Worm (Caenorhabditis elegans) whole organism, L4 larva: Measurements from ENCODE around the gene cyp-32B1.
A peak's percentile ranks its signal among the peaks of the same experiment; 100 is the strongest.

Experiments
- F44E2.7 ChIP-seq: fragments of 200-800 bp; sonication (Bioruptor generic); IDR thresholded peaks from 2 replicates; pipeline ENCODE4 v2.1.2; 2022; ENCODE audit warnings: missing genetic modification characterization, missing compliant biosample characterization
- R02D3.7 ChIP-seq: fragments of 150-350 bp; sonication (generic microtip); optimal IDR thresholded peaks from 3 replicates; lab custom pipeline; 2014; ENCODE audit warnings: missing biosample characterization, missing genetic modification characterization
- T20F7.1 ChIP-seq: fragments of 200-800 bp; sonication (Bioruptor generic); optimal IDR thresholded peaks from 2 replicates; lab custom pipeline; 2018; ENCODE audit warnings: mild to moderate bottlenecking, missing genetic modification characterization, missing compliant biosample characterization
- Y48G9A.11 ChIP-seq: fragments of 200-800 bp; sonication (Bioruptor generic); IDR thresholded peaks from 2 replicates; pipeline ENCODE4 v1.3.6; 2022; ENCODE audit warnings: missing genetic modification reagents, missing genetic modification characterization, missing compliant biosample characterization
- Y5F2A.4 ChIP-seq: fragments of 200-800 bp; sonication (Bioruptor generic); optimal IDR thresholded peaks from 2 replicates; lab custom pipeline; 2018; ENCODE audit warnings: mild to moderate bottlenecking, missing genetic modification characterization, missing compliant biosample characterization
- Y75B8A.6 ChIP-seq: fragments of 200-800 bp; sonication (Bioruptor generic); IDR thresholded peaks from 2 replicates; pipeline ENCODE4 v1.3.6; 2022; ENCODE audit warnings: missing genetic modification reagents, missing genetic modification characterization, missing compliant biosample characterization
- ZK337.2 ChIP-seq: fragments of 200-800 bp; sonication (Bioruptor generic); IDR thresholded peaks from 2 replicates; pipeline ENCODE4 v1.3.6; 2022; ENCODE audit warnings: missing genetic modification reagents, missing genetic modification characterization, missing compliant biosample characterization
- ZK546.5 ChIP-seq, 2 experiments: sonication (generic microtip); optimal IDR thresholded peaks; 2 replicates each; lab custom pipeline; 2017; ENCODE audit warnings: missing biosample characterization in 2 of 2, missing genetic modification characterization in 2 of 2
- attf-4 ChIP-seq: sonication (generic microtip); optimal IDR thresholded peaks from 3 replicates; lab custom pipeline; 2017; ENCODE audit warnings: missing biosample characterization, missing genetic modification characterization
- ceh-20 ChIP-seq: fragments of 200-800 bp; sonication (Bioruptor generic); IDR thresholded peaks from 2 replicates; pipeline ENCODE4 v1.3.6; 2022; ENCODE audit warnings: missing genetic modification reagents, missing genetic modification characterization, missing compliant biosample characterization
- ceh-62 ChIP-seq: sonication (generic microtip); optimal IDR thresholded peaks from 2 replicates; lab custom pipeline; 2017; ENCODE audit warnings: missing biosample characterization, missing genetic modification characterization
- ctbp-1 ChIP-seq: fragments of 200-800 bp; sonication (Bioruptor generic); IDR thresholded peaks from 2 replicates; pipeline ENCODE4 v1.3.6; 2022; ENCODE audit warnings: missing genetic modification reagents, missing genetic modification characterization, missing compliant biosample characterization
- daf-19 ChIP-seq: fragments of 200-800 bp; sonication (Bioruptor generic); conservative IDR thresholded peaks from 2 replicates; pipeline ENCODE4 v1.3.6; 2022; ENCODE audit warnings: missing genetic modification characterization, missing compliant biosample characterization
- dpl-1 ChIP-seq: fragments of 150-350 bp; optimal IDR thresholded peaks from 2 replicates; lab custom pipeline; 2014; ENCODE audit warnings: missing biosample characterization, missing genetic modification reagents, missing genetic modification characterization
- duxl-1 ChIP-seq: sonication (generic microtip); optimal IDR thresholded peaks from 2 replicates; lab custom pipeline; 2016; ENCODE audit warnings: mild to moderate bottlenecking, missing genetic modification characterization, moderate library complexity, missing compliant biosample characterization; ENCODE audit not compliant: poor library complexity
- egl-27 ChIP-seq: sonication (generic microtip); optimal IDR thresholded peaks from 3 replicates; lab custom pipeline; 2017; ENCODE audit warnings: missing biosample characterization, missing genetic modification reagents, missing genetic modification characterization
- egl-43 ChIP-seq: fragments of 200-800 bp; sonication (Bioruptor generic); IDR thresholded peaks from 2 replicates; pipeline ENCODE4 v1.3.6; 2022; ENCODE audit warnings: missing genetic modification reagents, missing genetic modification characterization, missing compliant biosample characterization
- lin-1 ChIP-seq: fragments of 200-800 bp; sonication (Bioruptor generic); IDR thresholded peaks from 2 replicates; pipeline ENCODE4 v1.3.6; 2022; ENCODE audit warnings: missing genetic modification reagents, missing genetic modification characterization, missing compliant biosample characterization
- madf-5 ChIP-seq, 2 experiments: fragments of 200-800 bp; sonication (Bioruptor generic); IDR thresholded peaks; 2 replicates each; pipeline ENCODE4 v1.3.6; 2022; ENCODE audit warnings: missing compliant biosample characterization in 2 of 2, missing genetic modification characterization in 2 of 2
- mdl-1 ChIP-seq, 2 experiments: fragments of 150-350 bp in 1 of 2; sonication (generic microtip) in 1 of 2; optimal IDR thresholded peaks; 2 replicates each; lab custom pipeline; 2014 to 2017; ENCODE audit warnings: missing biosample characterization in 2 of 2, missing genetic modification characterization in 2 of 2
- mdt-29 ChIP-seq: fragments of 200-800 bp; sonication (Bioruptor generic); IDR thresholded peaks from 2 replicates; pipeline ENCODE4 v1.3.6; 2022; ENCODE audit warnings: missing genetic modification reagents, missing genetic modification characterization, missing compliant biosample characterization
- nhr-11 ChIP-seq: fragments of 150-350 bp; optimal IDR thresholded peaks from 2 replicates; lab custom pipeline; 2014; ENCODE audit warnings: missing biosample characterization, missing genetic modification characterization
- nhr-28 ChIP-seq: fragments of 150-350 bp; optimal IDR thresholded peaks from 2 replicates; lab custom pipeline; 2014; ENCODE audit warnings: missing biosample characterization, missing genetic modification characterization
- nhr-41 ChIP-seq: fragments of 200-800 bp; sonication (Bioruptor generic); IDR thresholded peaks from 2 replicates; pipeline ENCODE4 v1.3.6; 2022; ENCODE audit warnings: missing genetic modification reagents, missing genetic modification characterization, missing compliant biosample characterization
- nhr-6 ChIP-seq: fragments of 150-350 bp; optimal IDR thresholded peaks from 2 replicates; lab custom pipeline; 2014; ENCODE audit warnings: missing biosample characterization, missing genetic modification characterization
- nhr-77 ChIP-seq: fragments of 150-350 bp; optimal IDR thresholded peaks from 2 replicates; lab custom pipeline; 2014; ENCODE audit warnings: missing biosample characterization, missing genetic modification characterization
- pha-4 ChIP-seq, 2 experiments: fragments of 150-350 bp in 1 of 2; fragments of 200-800 bp in 1 of 2; sonication (Bioruptor generic) in 1 of 2; IDR thresholded peaks in 1 of 2; optimal IDR thresholded peaks in 1 of 2; 2 replicates each; pipeline versions ENCODE4 v1.3.6 to Lab custom; 2014 to 2022; ENCODE audit warnings: missing genetic modification characterization in 2 of 2, missing genetic modification reagents in 2 of 2, missing biosample characterization in 1 of 2, missing compliant biosample characterization in 1 of 2
- rbr-2 ChIP-seq: sonication (generic microtip); optimal IDR thresholded peaks from 2 replicates; lab custom pipeline; 2016; ENCODE audit warnings: missing genotype, missing genetic modification characterization, missing compliant biosample characterization
- saeg-2 ChIP-seq: fragments of 200-800 bp; sonication (Bioruptor generic); IDR thresholded peaks from 2 replicates; pipeline ENCODE4 v1.3.6; 2022; ENCODE audit warnings: missing genetic modification reagents, missing genetic modification characterization, missing compliant biosample characterization
- sdz-12 ChIP-seq: fragments of 200-800 bp; sonication (Bioruptor generic); optimal IDR thresholded peaks from 2 replicates; lab custom pipeline; 2018; ENCODE audit warnings: mild to moderate bottlenecking, missing genetic modification characterization, missing compliant biosample characterization
- set-16 ChIP-seq: fragments of 200-800 bp; sonication (Bioruptor generic); IDR thresholded peaks from 2 replicates; pipeline ENCODE4 v1.3.6; 2022; ENCODE audit warnings: missing genetic modification reagents, missing genetic modification characterization, missing compliant biosample characterization
- snpc-1.2 ChIP-seq: fragments of 200-800 bp; sonication (Bioruptor generic); IDR thresholded peaks from 2 replicates; pipeline ENCODE4 v1.3.6; 2022; ENCODE audit warnings: missing genetic modification reagents, missing genetic modification characterization, missing compliant biosample characterization
- spr-1 ChIP-seq: sonication (generic microtip); optimal IDR thresholded peaks from 2 replicates; lab custom pipeline; 2016; ENCODE audit warnings: mild to moderate bottlenecking, missing genetic modification characterization, missing compliant biosample characterization
- tra-1 ChIP-seq: fragments of 200-800 bp; sonication (Bioruptor generic); IDR thresholded peaks from 2 replicates; pipeline ENCODE4 v1.3.6; 2022; ENCODE audit warnings: missing genetic modification reagents, missing genetic modification characterization, missing compliant biosample characterization
- unc-130 ChIP-seq: sonication (generic microtip); optimal IDR thresholded peaks from 2 replicates; lab custom pipeline; 2016; ENCODE audit warnings: missing genetic modification reagents, missing genetic modification characterization, missing compliant biosample characterization
- unc-62 ChIP-seq, 3 experiments: fragments of 150-350 bp in 1 of 3; sonication (generic microtip); optimal IDR thresholded peaks in 2 of 3; peaks in 1 of 3; 1 replicate in 1 of 3; 2 replicates in 2 of 3; lab custom pipeline; 2014 to 2017; ENCODE audit warnings: missing biosample characterization in 3 of 3, missing genetic modification characterization in 3 of 3, missing genetic modification reagents in 3 of 3, missing genotype in 1 of 3
- zfp-3 ChIP-seq: fragments of 200-800 bp; sonication (Bioruptor generic); conservative IDR thresholded peaks from 2 replicates; pipeline ENCODE4 v1.3.6; 2022; ENCODE audit warnings: missing genetic modification reagents, missing genetic modification characterization, missing compliant biosample characterization
- zip-2 ChIP-seq: fragments of 150-350 bp; optimal IDR thresholded peaks from 2 replicates; lab custom pipeline; 2014; ENCODE audit warnings: missing biosample characterization, missing genetic modification characterization
- ztf-7 ChIP-seq: fragments of 150-350 bp; optimal IDR thresholded peaks from 2 replicates; lab custom pipeline; 2014; ENCODE audit warnings: missing biosample characterization, missing genetic modification characterization

cyp-32B1 gene

DNA sequence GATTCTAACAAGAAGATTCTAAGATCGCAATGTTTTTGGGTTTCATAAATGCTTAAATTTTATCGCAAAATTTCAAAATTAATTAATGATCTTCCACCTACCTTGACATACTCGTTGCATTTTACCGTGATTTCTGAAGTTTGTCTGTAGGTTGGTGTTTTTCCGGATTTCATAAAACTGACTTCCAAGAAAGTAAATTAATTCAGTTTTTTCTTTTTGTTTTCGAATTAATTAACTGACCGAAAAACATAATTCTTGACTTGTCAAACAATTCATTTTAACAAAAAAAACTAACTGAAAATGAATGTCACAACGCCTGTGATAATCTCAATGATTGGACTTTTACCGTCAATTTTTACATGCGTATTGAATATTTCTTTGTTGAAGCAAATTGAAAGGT is 19.5 kb downstream of the cyp-32B1 start, which contains the start of gene srbc-16:
TSS of gene srbc-16 (plus strand) at position 301 of the 400 bp plus-strand sequence.
- TF ChIP-seq mdl-1 (tag; optimal IDR thresholded peaks at IDR 0.05; lab: Kevin White, UChicago) (no peak), ceh-20 (GFP tag; lab: Robert Waterston, UW) (no peak), R02D3.7 (no peak), madf-5 (GFP tag; IDR thresholded peaks at IDR 0.05; lab: Robert Waterston, UW) (no peak), pha-4 (GFP tag; IDR thresholded peaks at IDR 0.05; lab: Robert Waterston, UW) (no peak), pha-4 (tag; optimal IDR thresholded peaks at IDR 0.05; lab: Kevin White, UChicago) (no peak), rbr-2 (tag; lab: Kevin White, UChicago) (no peak), dpl-1 (GFP tag; lab: Kevin White, UChicago) (no peak), egl-27 (tag; lab: Kevin White, UChicago) (no peak), ZK546.5 (tag; optimal IDR thresholded peaks at IDR 0.05; lab: Kevin White, UChicago) (no peak), ZK337.2 (GFP tag; lab: Robert Waterston, UW) (no peak), saeg-2 (no peak), spr-1 (no peak), ztf-7 (tag; lab: Kevin White, UChicago) (no peak), unc-130 (GFP tag; lab: Kevin White, UChicago) (no peak), mdt-29 (GFP tag; lab: Robert Waterston, UW) (no peak), F44E2.7 (GFP tag; lab: Robert Waterston, UW) (no peak), ceh-62 (no peak), tra-1 (GFP tag; lab: Robert Waterston, UW) (no peak), duxl-1 (tag; lab: Kevin White, UChicago) (no peak), snpc-1.2 (GFP tag; lab: Robert Waterston, UW) (no peak)
- TF ChIP-seq, all 104 proteins: peak for 0

DNA sequence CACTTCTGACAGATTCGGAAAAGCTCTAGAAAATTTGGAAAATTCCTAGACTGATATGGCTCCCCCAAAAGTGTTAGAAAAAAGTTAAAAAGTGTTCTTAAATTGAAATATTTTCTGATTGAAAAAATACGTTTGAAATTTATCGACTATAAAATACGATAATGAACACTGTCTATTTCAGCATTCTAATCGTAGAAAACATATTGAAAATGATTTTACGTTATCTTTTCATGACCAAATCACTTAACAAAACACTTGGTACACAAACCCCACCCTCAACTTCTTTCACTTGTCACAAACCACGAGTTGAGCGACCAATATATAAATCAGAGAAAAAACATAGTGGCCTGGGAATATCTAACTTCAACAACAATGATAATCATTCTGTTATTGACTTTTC is 22.0 kb downstream of the cyp-32B1 start, which contains the start of gene cyp-33C1:
TSS of gene cyp-33C1 (plus strand) at position 301 of the 400 bp plus-strand sequence.
- peak; percentile 54 for TF ChIP-seq nhr-28 (tag; lab: Kevin White, UChicago)
- TF ChIP-seq Y75B8A.6 (GFP tag; lab: Robert Waterston, UW): no peak

DNA sequence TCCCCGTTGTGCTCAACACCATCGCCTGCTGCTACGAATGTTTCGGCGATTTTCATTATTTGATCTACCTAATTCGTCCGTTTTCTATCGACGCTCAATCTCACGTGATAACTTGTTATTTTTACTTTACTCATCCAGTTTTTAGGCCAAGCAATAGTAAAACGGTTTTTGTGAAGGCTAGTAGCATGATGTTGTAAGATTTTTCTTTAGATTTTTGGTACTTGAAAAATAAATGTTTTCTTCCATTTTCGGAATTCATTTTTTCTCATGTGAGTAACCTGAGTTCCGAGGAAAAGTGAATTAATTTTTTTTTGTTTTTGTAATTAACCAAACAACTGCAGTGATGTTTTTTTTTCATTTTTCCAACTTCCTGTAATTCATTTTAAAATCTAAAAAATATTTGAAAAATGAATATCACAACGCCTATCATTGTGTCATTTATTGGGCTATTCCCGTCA is 23.9 kb downstream of the cyp-32B1 start, which contains the start of gene srbc-17:
TSS of gene srbc-17 (plus strand) at position 408 of the 458 bp plus-strand sequence.
- peak in 1 of 2 experiments; percentile 94 for TF ChIP-seq unc-62 (GFP tag; optimal IDR thresholded peaks at IDR 0.05 in 1 of 2; lab: Kevin White, UChicago)
- no peak for TF ChIP-seq unc-62 (tag; optimal IDR thresholded peaks at IDR 0.05; lab: Kevin White, UChicago)
- TF ChIP-seq nhr-6 (tag; lab: Kevin White, UChicago): no peak

DNA sequence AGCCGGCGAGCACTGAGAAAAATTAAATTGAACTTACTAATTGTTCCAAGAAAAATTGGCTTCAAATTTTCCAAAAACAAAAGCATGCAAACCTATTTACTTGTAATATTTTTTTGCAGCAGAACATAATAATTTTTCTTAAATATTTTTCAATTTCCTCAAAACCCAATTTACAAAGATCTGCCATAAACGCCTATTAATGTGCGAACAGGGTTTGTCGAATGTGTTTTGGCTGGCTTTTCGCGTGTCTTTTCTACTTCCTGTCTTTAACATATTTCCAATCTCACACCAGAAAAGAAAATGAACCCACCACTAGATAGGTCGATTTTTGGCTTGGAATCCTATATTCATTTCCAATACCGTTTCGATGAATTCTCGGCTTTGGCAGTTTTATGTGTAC is 26.0 kb downstream of the cyp-32B1 start, which contains the start of gene C45H4.18:
TSS of gene C45H4.18 (plus strand) at position 301 of the 400 bp plus-strand sequence.
- TF ChIP-seq nhr-77 (tag; lab: Kevin White, UChicago) (no peak), nhr-41 (GFP tag; lab: Robert Waterston, UW) (no peak), Y5F2A.4 (no peak), egl-43 (GFP tag; lab: Robert Waterston, UW) (no peak), unc-130 (GFP tag; lab: Kevin White, UChicago) (no peak)

DNA sequence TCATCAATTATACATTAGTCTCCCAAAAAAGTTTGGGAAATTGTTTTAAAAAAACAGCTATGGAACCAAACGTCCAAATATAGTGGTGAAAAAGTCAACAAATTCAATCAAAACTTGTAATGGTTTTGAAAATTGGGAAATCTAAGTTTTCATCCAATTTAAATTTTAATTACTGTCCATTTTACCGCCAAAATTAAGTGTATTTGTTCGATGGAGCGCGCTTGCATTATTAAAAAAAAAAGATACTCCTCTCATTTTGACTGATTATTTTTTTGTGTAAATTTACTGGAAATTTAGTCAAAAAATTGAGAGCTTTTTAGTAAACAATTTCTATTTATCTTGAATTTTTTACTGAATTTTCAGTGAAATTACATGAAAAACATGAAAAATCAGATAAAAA is 26.8 kb downstream of the cyp-32B1 start:
- TF ChIP-seq sdz-12 (GFP tag; lab: Kevin White, UChicago) (no peak), mdt-29 (GFP tag; lab: Robert Waterston, UW) (no peak), saeg-2 (no peak), T20F7.1 (GFP tag; lab: Kevin White, UChicago) (no peak), daf-19 (GFP tag; lab: Robert Waterston, UW) (no peak), ZK337.2 (GFP tag; lab: Robert Waterston, UW) (no peak), nhr-11 (tag; lab: Kevin White, UChicago) (no peak), set-16 (GFP tag; lab: Robert Waterston, UW) (no peak), Y48G9A.11 (GFP tag; lab: Robert Waterston, UW) (no peak), zfp-3 (GFP tag; lab: Robert Waterston, UW) (no peak), lin-1 (GFP tag; lab: Robert Waterston, UW) (no peak), pha-4 (GFP tag; IDR thresholded peaks at IDR 0.05; lab: Robert Waterston, UW) (no peak), pha-4 (tag; optimal IDR thresholded peaks at IDR 0.05; lab: Kevin White, UChicago) (no peak), zip-2 (tag; lab: Kevin White, UChicago) (no peak), attf-4 (no peak), rbr-2 (tag; lab: Kevin White, UChicago) (no peak), ctbp-1 (GFP tag; lab: Robert Waterston, UW) (no peak)
